Fruit fly (Drosophila melanogaster) whole organism, embryonic: ENCODE measurements around the gene CG5506.
A peak's percentile ranks its signal among the peaks of the same experiment; 100 is the strongest.

Source experiments
- CG10147 ChIP-seq: fragments of 200-800 bp; sonication (Bioruptor generic); optimal IDR thresholded peaks from 2 replicates; lab custom pipeline; 2019; ENCODE audit warnings: missing biosample characterization, mild to moderate bottlenecking, missing genetic modification characterization, moderate library complexity
- CG11093 ChIP-seq: fragments of 200-800 bp; sonication (Bioruptor generic); IDR thresholded peaks from 3 replicates; pipeline ENCODE4 v1.3.6; 2022; ENCODE audit warnings: missing biosample characterization, missing genetic modification characterization
- CG12299 ChIP-seq: fragments of 200-800 bp; sonication (Bioruptor generic); optimal IDR thresholded peaks from 2 replicates; lab custom pipeline; 2018; ENCODE audit warnings: missing biosample characterization, mild to moderate bottlenecking, missing genetic modification characterization
- CG1792 ChIP-seq: fragments of 200-800 bp; sonication (Bioruptor generic); optimal IDR thresholded peaks from 2 replicates; lab custom pipeline; 2016; ENCODE audit warnings: missing biosample characterization, missing genetic modification characterization
- CG2199 ChIP-seq: fragments of 200-800 bp; sonication (Bioruptor generic); IDR thresholded peaks from 3 replicates; pipeline ENCODE4 v1.3.6; 2022; ENCODE audit warnings: missing biosample characterization, missing genetic modification characterization
- CG2202 ChIP-seq: fragments of 200-800 bp; sonication (Bioruptor generic); optimal IDR thresholded peaks from 2 replicates; lab custom pipeline; 2018; ENCODE audit warnings: missing biosample characterization, mild to moderate bottlenecking, missing genetic modification characterization
- CG30431 ChIP-seq: fragments of 200-800 bp; sonication (Bioruptor generic); optimal IDR thresholded peaks from 2 replicates; lab custom pipeline; 2017; ENCODE audit warnings: missing biosample characterization, missing genetic modification characterization
- CG32532 ChIP-seq: fragments of 200-800 bp; sonication (Bioruptor generic); IDR thresholded peaks from 2 replicates; pipeline ENCODE4 v1.3.6; 2022; ENCODE audit warnings: missing biosample characterization, missing genetic modification characterization
- CG33213 ChIP-seq: fragments of 200-800 bp; sonication (Bioruptor generic); optimal IDR thresholded peaks from 3 replicates; lab custom pipeline; 2016; ENCODE audit warnings: missing biosample characterization, missing genetic modification characterization
- CG42726 ChIP-seq: fragments of 200-800 bp; sonication (Bioruptor generic); IDR thresholded peaks from 2 replicates; pipeline ENCODE4 v1.3.6; 2022; ENCODE audit warnings: missing biosample characterization, missing genetic modification characterization; ENCODE audit not compliant: partially characterized antibody
- CG4282 ChIP-seq: fragments of 200-800 bp; sonication (Bioruptor generic); optimal IDR thresholded peaks from 2 replicates; lab custom pipeline; 2016; ENCODE audit warnings: missing biosample characterization, missing genetic modification characterization
- CG43689 ChIP-seq: fragments of 200-800 bp; sonication (Bioruptor generic); IDR thresholded peaks from 2 replicates; pipeline ENCODE4 v1.3.6; 2022; ENCODE audit warnings: missing biosample characterization, missing genetic modification characterization
- CG4404 ChIP-seq: fragments of 200-800 bp; sonication (Bioruptor generic); IDR thresholded peaks from 2 replicates; pipeline ENCODE4 v1.3.6; 2022; ENCODE audit warnings: missing biosample characterization, missing genetic modification characterization
- CG4707 ChIP-seq: fragments of 200-800 bp; sonication (Bioruptor generic); optimal IDR thresholded peaks from 2 replicates; lab custom pipeline; 2018; ENCODE audit warnings: missing biosample characterization, mild to moderate bottlenecking, missing genetic modification characterization, moderate library complexity
- CG6689 ChIP-seq: fragments of 200-800 bp; sonication (Bioruptor generic); IDR thresholded peaks from 2 replicates; pipeline ENCODE4 v1.3.6; 2022; ENCODE audit warnings: missing biosample characterization, missing genetic modification characterization
- CG6765 ChIP-seq: fragments of 200-800 bp; sonication (Bioruptor generic); optimal IDR thresholded peaks from 3 replicates; lab custom pipeline; 2017; ENCODE audit warnings: missing biosample characterization, mild to moderate bottlenecking, missing genetic modification characterization
- CG7839 ChIP-seq: fragments of 200-800 bp; sonication (Bioruptor generic); optimal IDR thresholded peaks from 3 replicates; lab custom pipeline; 2018; ENCODE audit warnings: missing biosample characterization, mild to moderate bottlenecking, missing genetic modification characterization, moderate library complexity
- CG8359 ChIP-seq: fragments of 200-800 bp; sonication (Bioruptor generic); optimal IDR thresholded peaks from 2 replicates; lab custom pipeline; 2017; ENCODE audit warnings: missing biosample characterization, mild to moderate bottlenecking, missing genetic modification characterization, borderline replicate concordance
- CG9215 ChIP-seq: fragments of 200-800 bp; sonication (Bioruptor generic); IDR thresholded peaks from 2 replicates; pipeline ENCODE4 v1.3.6; 2022; ENCODE audit warnings: missing biosample characterization, missing genetic modification characterization
- Camta ChIP-seq: fragments of 200-800 bp; sonication (Bioruptor generic); optimal IDR thresholded peaks from 2 replicates; lab custom pipeline; 2016; ENCODE audit warnings: missing biosample characterization, missing genetic modification characterization
- Chrac-16 ChIP-seq: fragments of 200-800 bp; sonication (Bioruptor generic); optimal IDR thresholded peaks from 3 replicates; lab custom pipeline; 2016; ENCODE audit warnings: missing biosample characterization, missing genetic modification characterization
- Dfd ChIP-seq, 2 experiments: fragments of >200 bp; optimal IDR thresholded peaks; 2 replicates each; lab custom pipeline; 2017; ENCODE audit warnings: missing biosample characterization in 2 of 2, missing genetic modification characterization in 2 of 2
- HLHmδ ChIP-seq: fragments of 200-800 bp; sonication (Bioruptor generic); optimal IDR thresholded peaks from 2 replicates; lab custom pipeline; 2018; ENCODE audit warnings: missing biosample characterization, mild to moderate bottlenecking, missing genetic modification characterization, moderate library complexity
- Hr39 ChIP-seq: fragments of >200 bp; optimal IDR thresholded peaks from 2 replicates; lab custom pipeline; 2017
- Oaz ChIP-seq: fragments of 200-800 bp; sonication (Bioruptor generic); IDR thresholded peaks from 2 replicates; pipeline ENCODE4 v1.3.6; 2022; ENCODE audit warnings: missing biosample characterization, missing genetic modification characterization
- Ptx1 ChIP-seq: fragments of 200-800 bp; sonication (Bioruptor generic); IDR thresholded peaks from 2 replicates; pipeline ENCODE4 v1.3.6; 2022; ENCODE audit warnings: missing biosample characterization, missing genetic modification characterization
- Scr ChIP-seq: fragments of 200-800 bp; sonication (Bioruptor generic); IDR thresholded peaks from 2 replicates; pipeline ENCODE4 v1.3.6; 2022; ENCODE audit warnings: missing biosample characterization, missing genetic modification characterization; ENCODE audit not compliant: partially characterized antibody
- YL-1 ChIP-seq: fragments of 200-800 bp; sonication (Bioruptor generic); optimal IDR thresholded peaks from 3 replicates; lab custom pipeline; 2017; ENCODE audit warnings: missing biosample characterization, mild to moderate bottlenecking, missing genetic modification characterization
- br ChIP-seq: fragments of >200 bp; optimal IDR thresholded peaks from 2 replicates; lab custom pipeline; 2017
- cas ChIP-seq: fragments of 200-800 bp; sonication (Bioruptor generic); IDR thresholded peaks from 2 replicates; pipeline ENCODE4 v1.3.6; 2022; ENCODE audit warnings: missing biosample characterization, missing genetic modification characterization
- cwo ChIP-seq: fragments of 200-800 bp; sonication (Bioruptor generic); optimal IDR thresholded peaks from 3 replicates; lab custom pipeline; 2017; ENCODE audit warnings: missing biosample characterization, missing genetic modification characterization, mild to moderate bottlenecking, moderate library complexity, missing genetic modification reagents
- danr ChIP-seq: fragments of 200-800 bp; sonication (Bioruptor generic); IDR thresholded peaks from 2 replicates; pipeline ENCODE4 v1.3.6; 2022; ENCODE audit warnings: missing biosample characterization, missing genetic modification characterization
- disco-r ChIP-seq: fragments of 200-800 bp; sonication (Bioruptor generic); optimal IDR thresholded peaks from 2 replicates; lab custom pipeline; 2016; ENCODE audit warnings: missing biosample characterization, missing genetic modification characterization
- esg ChIP-seq: fragments of 200-800 bp; sonication (Bioruptor generic); conservative IDR thresholded peaks from 2 replicates; pipeline ENCODE4 v1.3.6; 2022; ENCODE audit warnings: missing biosample characterization, missing genetic modification characterization
- exex ChIP-seq: fragments of 200-800 bp; sonication (Bioruptor generic); optimal IDR thresholded peaks from 4 replicates; lab custom pipeline; 2018; ENCODE audit warnings: missing biosample characterization, mild to moderate bottlenecking, missing genetic modification characterization, moderate library complexity
- fru ChIP-seq: fragments of >200 bp; optimal IDR thresholded peaks from 2 replicates; lab custom pipeline; 2017
- gcm2 ChIP-seq: fragments of 200-800 bp; sonication (Bioruptor generic); optimal IDR thresholded peaks from 2 replicates; lab custom pipeline; 2016; ENCODE audit warnings: missing biosample characterization, missing genetic modification characterization
- gem ChIP-seq: fragments of 200-800 bp; sonication (Bioruptor generic); optimal IDR thresholded peaks from 2 replicates; lab custom pipeline; 2019; ENCODE audit warnings: missing biosample characterization, mild to moderate bottlenecking, missing genetic modification characterization, moderate library complexity
- grn ChIP-seq: fragments of 200-800 bp; sonication (Bioruptor generic); optimal IDR thresholded peaks from 3 replicates; lab custom pipeline; 2017; ENCODE audit warnings: missing biosample characterization, missing genetic modification characterization
- jing ChIP-seq: fragments of 200-800 bp; sonication (Bioruptor generic); optimal IDR thresholded peaks from 2 replicates; lab custom pipeline; 2018; ENCODE audit warnings: missing biosample characterization, mild to moderate bottlenecking, missing genetic modification characterization
- ken ChIP-seq: fragments of 200-800 bp; sonication (Bioruptor generic); IDR thresholded peaks from 3 replicates; pipeline ENCODE4 v1.3.6; 2022; ENCODE audit warnings: missing biosample characterization, missing genetic modification characterization
- knrl ChIP-seq: fragments of 200-800 bp; sonication (Bioruptor generic); IDR thresholded peaks from 3 replicates; pipeline ENCODE4 v1.3.6; 2022; ENCODE audit warnings: missing biosample characterization, missing genetic modification characterization; ENCODE audit not compliant: partially characterized antibody
- lilli ChIP-seq: fragments of 200-800 bp; sonication (Bioruptor generic); optimal IDR thresholded peaks from 3 replicates; lab custom pipeline; 2016; ENCODE audit warnings: missing biosample characterization, missing genetic modification characterization
- nerfin-1 ChIP-seq: fragments of 200-800 bp; sonication (Bioruptor generic); optimal IDR thresholded peaks from 3 replicates; lab custom pipeline; 2019; ENCODE audit warnings: missing biosample characterization, mild to moderate bottlenecking, missing genetic modification characterization, moderate library complexity
- pzg ChIP-seq: fragments of 200-800 bp; sonication (Bioruptor generic); optimal IDR thresholded peaks from 3 replicates; lab custom pipeline; 2018; ENCODE audit warnings: missing biosample characterization, mild to moderate bottlenecking, missing genetic modification characterization, moderate library complexity
- run ChIP-seq: fragments of 200-800 bp; sonication (Bioruptor generic); optimal IDR thresholded peaks from 3 replicates; lab custom pipeline; 2018; ENCODE audit warnings: missing biosample characterization, mild to moderate bottlenecking, missing genetic modification characterization
- seq ChIP-seq: fragments of 200-800 bp; sonication (Bioruptor generic); IDR thresholded peaks from 2 replicates; pipeline ENCODE4 v1.3.6; 2022; ENCODE audit warnings: missing biosample characterization, missing genetic modification characterization
- unpg ChIP-seq: fragments of 200-800 bp; sonication (Bioruptor generic); optimal IDR thresholded peaks from 3 replicates; lab custom pipeline; 2018; ENCODE audit warnings: missing biosample characterization, mild to moderate bottlenecking, missing genetic modification characterization, moderate library complexity
- usp ChIP-seq: fragments of >200 bp; optimal IDR thresholded peaks from 2 replicates; lab custom pipeline; 2017; ENCODE audit warnings: missing biosample characterization, missing genetic modification characterization
- vfl ChIP-seq: fragments of 200-800 bp; sonication (Bioruptor generic); optimal IDR thresholded peaks from 2 replicates; lab custom pipeline; 2016; ENCODE audit warnings: missing biosample characterization, missing genetic modification characterization
- wek ChIP-seq: fragments of 200-800 bp; sonication (Bioruptor generic); optimal IDR thresholded peaks from 3 replicates; lab custom pipeline; 2018; ENCODE audit warnings: missing biosample characterization, mild to moderate bottlenecking, missing genetic modification characterization, moderate library complexity

CG5506 gene

DNA sequence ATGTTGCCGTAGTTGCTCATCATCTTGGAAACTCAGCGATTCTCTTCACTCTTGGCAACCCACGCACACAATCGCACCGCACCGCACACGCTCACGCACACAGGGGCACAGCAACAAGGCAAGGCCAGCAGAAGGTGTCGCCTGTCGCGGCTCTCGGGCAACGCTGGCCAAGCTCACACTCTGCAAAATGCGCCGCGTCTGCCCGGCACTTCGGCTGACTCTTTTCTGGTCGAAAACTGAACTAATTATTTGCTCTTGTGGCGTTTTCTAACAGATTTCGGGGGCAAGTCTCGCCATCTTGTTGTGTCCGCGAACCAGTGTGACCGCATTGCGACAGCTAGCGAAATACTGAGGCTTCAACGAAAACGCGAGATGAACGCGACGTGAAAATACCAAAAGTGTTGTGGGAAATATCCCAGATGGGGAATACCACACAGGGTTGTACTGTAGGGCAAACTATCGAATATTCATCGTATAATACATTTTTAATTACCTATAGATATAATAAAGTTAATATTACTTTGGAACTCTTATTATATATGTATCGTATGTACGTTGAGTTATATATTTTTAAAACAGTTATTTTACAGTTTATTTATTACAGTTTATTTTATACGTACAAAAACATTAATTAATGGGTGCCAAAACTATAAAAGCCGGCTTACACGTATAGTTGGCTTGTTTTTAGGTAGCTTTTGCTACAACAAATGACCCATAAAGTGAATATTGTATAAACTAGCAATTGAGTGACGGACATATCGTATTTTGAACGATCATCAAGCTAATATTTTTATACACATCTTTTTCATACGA, 37.8 kb downstream of the CG5506 start, which contains the start of the genes MED19 and CG7430 (continued):
- TF ChIP-seq HLHmδ, result peak; percentile 59
- TF ChIP-seq pzg (GFP tag; lab: Kevin White, UChicago), result peak; percentile 91
- no peak for TF ChIP-seq br (lab: Kevin White, UChicago)
- TF ChIP-seq danr (GFP tag; lab: Robert Waterston, UW), result no peak
- TF ChIP-seq CG6689 (GFP tag; lab: Robert Waterston, UW), result no peak
- no peak for TF ChIP-seq Oaz
- no peak; the same call in 1 of the 2 replicates for TF ChIP-seq Scr (GFP tag; lab: Robert Waterston, UW)
- peak; percentile 6 for TF ChIP-seq lilli (GFP tag; lab: Kevin White, UChicago)
- no peak for TF ChIP-seq gcm2 (GFP tag; lab: Kevin White, UChicago)
- no peak for TF ChIP-seq CG8359 (GFP tag; lab: Kevin White, UChicago)
- TF ChIP-seq CG10147 (GFP tag; lab: Kevin White, UChicago), result peak; percentile 27
- TF ChIP-seq CG43689 (GFP tag; lab: Robert Waterston, UW), result no peak
- TF ChIP-seq CG42726, result peak; percentile 49; the same call in 1 of the 2 replicates
- no peak for TF ChIP-seq fru (lab: Kevin White, UChicago)
- TF ChIP-seq CG33213 (GFP tag; lab: Kevin White, UChicago), result peak; percentile 45
- no peak for TF ChIP-seq jing (GFP tag; lab: Kevin White, UChicago)
- TF ChIP-seq nerfin-1, result peak; percentile 32
- TF ChIP-seq gem (tag; lab: Kevin White, UChicago), result no peak
- no peak for TF ChIP-seq CG1792
- TF ChIP-seq CG7839 (tag; lab: Kevin White, UChicago), result no peak
- TF ChIP-seq cas (GFP tag; lab: Robert Waterston, UW), result no peak
- no peak for TF ChIP-seq cwo
- TF ChIP-seq CG4282, result peak; percentile 15
- no peak for TF ChIP-seq CG2202 (tag; lab: Kevin White, UChicago)
- TF ChIP-seq Camta (GFP tag; lab: Kevin White, UChicago), result no peak
- no peak for TF ChIP-seq CG4707 (GFP tag; lab: Kevin White, UChicago)
- TF ChIP-seq Hr39 (lab: Kevin White, UChicago), result no peak
- TF ChIP-seq CG2199, result no peak
- TF ChIP-seq CG9215, result no peak
- no peak for TF ChIP-seq CG6765 (GFP tag; lab: Kevin White, UChicago)
- TF ChIP-seq seq, result no peak; the same call in 1 of the 2 replicates
- no peak for TF ChIP-seq CG30431 (GFP tag; lab: Kevin White, UChicago)
- TF ChIP-seq YL-1 (GFP tag; lab: Kevin White, UChicago), result peak; percentile 90
- peak; percentile 17; the same call in 1 of the 2 replicates for TF ChIP-seq Ptx1 (GFP tag; lab: Robert Waterston, UW)
- TF ChIP-seq usp, result no peak
- peak; percentile 35 for TF ChIP-seq unpg (GFP tag; lab: Kevin White, UChicago)
- no peak for TF ChIP-seq CG12299 (tag; lab: Kevin White, UChicago)
- TF ChIP-seq ken (GFP tag; lab: Robert Waterston, UW), result no peak
- no peak for TF ChIP-seq exex (tag; lab: Kevin White, UChicago)
- peak; percentile 16 for TF ChIP-seq wek (GFP tag; lab: Kevin White, UChicago)
- TF ChIP-seq grn (GFP tag; lab: Kevin White, UChicago), result no peak
- no peak for TF ChIP-seq CG32532 (GFP tag; lab: Robert Waterston, UW)
- no peak for TF ChIP-seq vfl (GFP tag; lab: Kevin White, UChicago)
- TF ChIP-seq disco-r (GFP tag; lab: Kevin White, UChicago), result no peak
- TF ChIP-seq Dfd (GFP tag; optimal IDR thresholded peaks at IDR 0.05; lab: Kevin White, UChicago), result no peak
- no peak for TF ChIP-seq esg (GFP tag; lab: Robert Waterston, UW)
- no peak for TF ChIP-seq CG4404 (GFP tag; lab: Robert Waterston, UW)
- TF ChIP-seq knrl (GFP tag; lab: Robert Waterston, UW), result peak; percentile 44; the same call in 2 of the 3 replicates
- TF ChIP-seq Chrac-16 (GFP tag; lab: Kevin White, UChicago), result no peak
- TF ChIP-seq run (tag; lab: Kevin White, UChicago), result no peak
- no peak for TF ChIP-seq CG11093 (GFP tag; lab: Robert Waterston, UW)
